Worm (Caenorhabditis elegans): ENCODE data around the gene srh-135.

DNA sequence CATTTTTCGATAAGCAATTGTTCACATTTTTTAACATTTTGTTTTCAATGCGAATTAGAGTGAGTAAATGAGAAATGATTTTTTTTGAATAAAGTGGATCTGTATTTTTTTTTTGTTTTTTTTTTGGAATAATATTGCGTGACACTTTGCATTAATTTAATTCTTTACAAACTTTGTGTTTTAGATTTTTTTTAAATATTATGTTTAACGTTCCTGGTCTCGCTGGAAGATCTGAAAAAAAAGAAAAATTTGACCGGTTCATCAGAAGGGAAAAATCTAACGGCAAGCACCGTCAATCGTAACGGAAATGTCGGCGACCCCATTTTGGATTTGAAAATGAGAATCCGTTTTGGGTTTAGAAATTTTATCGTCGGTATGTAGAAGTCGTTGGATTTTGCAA, 37.6 kb downstream of the srh-135 start, which contains the start of gene cdc-25.4:
- no peak for TF ChIP-seq mep-1 (tag; optimal IDR thresholded peaks at IDR 0.05)
- TF ChIP-seq zag-1 (tag; optimal IDR thresholded peaks at IDR 0.05), result no peak
- no peak for TF ChIP-seq ztf-11 (tag; optimal IDR thresholded peaks at IDR 0.05)
- no peak for TF ChIP-seq dve-1 (tag; optimal IDR thresholded peaks at IDR 0.05; ENCODE audit: insufficient read depth)
- TF ChIP-seq pha-4 (GFP tag; IDR thresholded peaks at IDR 0.05), result no peak
- TF ChIP-seq pha-4 (tag; optimal IDR thresholded peaks at IDR 0.05), result no peak

Measured in whole organism, L4 larva.